Worm (Caenorhabditis elegans): ENCODE results near the gene ppk-3.

DNA sequence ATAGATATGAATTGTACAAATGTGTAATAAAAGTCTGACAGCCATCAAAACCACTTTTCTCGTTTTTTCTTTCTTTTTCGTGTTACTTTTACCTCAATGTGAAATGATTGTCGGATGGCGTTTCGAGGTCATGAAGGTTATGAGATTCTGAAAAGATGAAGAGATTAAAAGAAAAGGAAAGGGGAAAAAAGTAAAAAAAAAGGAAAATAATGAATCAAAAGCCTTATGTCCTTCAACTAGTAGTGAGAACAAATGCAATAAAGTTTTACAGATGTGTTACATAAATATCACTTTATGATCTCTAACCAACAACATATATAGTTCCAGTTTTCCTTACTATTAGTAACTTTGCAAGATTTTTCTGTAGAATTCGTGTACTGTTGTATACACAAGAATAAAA is 34.6 kb downstream of the ppk-3 start, which contains the start of gene gmap-3:
- no peak for TF ChIP-seq ceh-34 (tag; optimal IDR thresholded peaks at IDR 0.05)
- TF ChIP-seq pax-1 (tag; optimal IDR thresholded peaks at IDR 0.05) = no peak
- TF ChIP-seq ceh-9 (tag; optimal IDR thresholded peaks at IDR 0.05) = no peak
- TF ChIP-seq ets-4 (tag; optimal IDR thresholded peaks at IDR 0.05) = no peak
- no peak for TF ChIP-seq sox-4 (tag; optimal IDR thresholded peaks at IDR 0.05)
- TF ChIP-seq ceh-18 (tag; optimal IDR thresholded peaks at IDR 0.05) = no peak
- TF ChIP-seq nfya-1 (tag; optimal IDR thresholded peaks at IDR 0.05) = no peak
- TF ChIP-seq odd-2 (tag; optimal IDR thresholded peaks at IDR 0.05) = no peak
- TF ChIP-seq eyg-1 (tag; optimal IDR thresholded peaks at IDR 0.05) = no peak
- no peak for TF ChIP-seq ama-1 (optimal IDR thresholded peaks at IDR 0.05)
- TF ChIP-seq nhr-11 (tag; optimal IDR thresholded peaks at IDR 0.05) = no peak
- TF ChIP-seq nhr-232 (tag; optimal IDR thresholded peaks at IDR 0.05) = no peak

All from whole organism, late embryonic.